Fruit fly (Drosophila melanogaster) whole organism, embryonic: Measurements from ENCODE around the gene CG46467.

Experiments
- Antp ChIP-seq: fragments of 200-800 bp; sonication (Bioruptor generic); optimal IDR thresholded peaks from 3 replicates; lab custom pipeline; 2016; ENCODE audit warnings: missing biosample characterization, missing genetic modification characterization
- Atf6 ChIP-seq: fragments of 200-800 bp; sonication (Bioruptor generic); IDR thresholded peaks from 2 replicates; pipeline ENCODE4 v1.3.6; 2022; ENCODE audit warnings: missing biosample characterization, missing genetic modification characterization
- CG10543 ChIP-seq: fragments of 200-800 bp; sonication (Bioruptor generic); optimal IDR thresholded peaks from 3 replicates; lab custom pipeline; 2017; ENCODE audit warnings: missing biosample characterization, mild to moderate bottlenecking, missing genetic modification characterization, moderate library complexity
- CG12299 ChIP-seq: fragments of 200-800 bp; sonication (Bioruptor generic); optimal IDR thresholded peaks from 2 replicates; lab custom pipeline; 2018; ENCODE audit warnings: missing biosample characterization, mild to moderate bottlenecking, missing genetic modification characterization
- CG13123 ChIP-seq: fragments of 200-800 bp; sonication (Bioruptor generic); optimal IDR thresholded peaks from 2 replicates; lab custom pipeline; 2016; ENCODE audit warnings: missing biosample characterization, missing genetic modification characterization
- CG13287 ChIP-seq: fragments of 200-800 bp; sonication (Bioruptor generic); IDR thresholded peaks from 2 replicates; pipeline ENCODE4 v1.3.6; 2022; ENCODE audit warnings: missing biosample characterization, missing genetic modification characterization; ENCODE audit not compliant: partially characterized antibody
- CG14441 ChIP-seq: fragments of 200-800 bp; sonication (Bioruptor generic); IDR thresholded peaks from 2 replicates; pipeline ENCODE4 v1.3.6; 2022; ENCODE audit warnings: missing biosample characterization, missing genetic modification characterization
- CG1602 ChIP-seq: fragments of 200-800 bp; sonication (Bioruptor generic); optimal IDR thresholded peaks from 3 replicates; lab custom pipeline; 2016; ENCODE audit warnings: missing biosample characterization, missing genetic modification characterization
- CG17361 ChIP-seq: fragments of 200-800 bp; sonication (Bioruptor generic); IDR thresholded peaks from 3 replicates; pipeline ENCODE4 v1.3.6; 2022; ENCODE audit warnings: missing biosample characterization, missing genetic modification characterization
- CG18262 ChIP-seq: fragments of 200-800 bp; optimal IDR thresholded peaks from 3 replicates; lab custom pipeline; 2019; ENCODE audit warnings: missing biosample characterization, mild to moderate bottlenecking, missing genetic modification characterization, moderate library complexity
- CG18476 ChIP-seq: fragments of 200-800 bp; sonication (Bioruptor generic); optimal IDR thresholded peaks from 2 replicates; lab custom pipeline; 2016; ENCODE audit warnings: missing biosample characterization, mild to moderate bottlenecking, missing genetic modification characterization
- CG2116 ChIP-seq: fragments of 200-800 bp; sonication (Bioruptor generic); optimal IDR thresholded peaks from 3 replicates; lab custom pipeline; 2018; ENCODE audit warnings: missing biosample characterization, mild to moderate bottlenecking, missing genetic modification characterization
- CG2202 ChIP-seq: fragments of 200-800 bp; sonication (Bioruptor generic); optimal IDR thresholded peaks from 2 replicates; lab custom pipeline; 2018; ENCODE audit warnings: missing biosample characterization, mild to moderate bottlenecking, missing genetic modification characterization
- CG3163 ChIP-seq: fragments of 200-800 bp; sonication (Bioruptor generic); optimal IDR thresholded peaks from 3 replicates; lab custom pipeline; 2016; ENCODE audit warnings: missing biosample characterization, missing genetic modification characterization
- CG42726 ChIP-seq: fragments of 200-800 bp; sonication (Bioruptor generic); IDR thresholded peaks from 2 replicates; pipeline ENCODE4 v1.3.6; 2022; ENCODE audit warnings: missing biosample characterization, missing genetic modification characterization; ENCODE audit not compliant: partially characterized antibody
- CG4617 ChIP-seq: fragments of 200-800 bp; sonication (Bioruptor generic); optimal IDR thresholded peaks from 3 replicates; lab custom pipeline; 2016; ENCODE audit warnings: missing biosample characterization, missing genetic modification characterization, borderline replicate concordance
- CG5180 ChIP-seq: fragments of 200-800 bp; sonication (Bioruptor generic); optimal IDR thresholded peaks from 3 replicates; lab custom pipeline; 2017; ENCODE audit warnings: missing biosample characterization, missing genetic modification characterization, mild to moderate bottlenecking, moderate library complexity, missing genetic modification reagents
- CG7271 ChIP-seq: fragments of 200-800 bp; sonication (Bioruptor generic); optimal IDR thresholded peaks from 2 replicates; lab custom pipeline; 2018; ENCODE audit warnings: missing biosample characterization, mild to moderate bottlenecking, missing genetic modification characterization, moderate library complexity
- CG8359 ChIP-seq: fragments of 200-800 bp; sonication (Bioruptor generic); optimal IDR thresholded peaks from 2 replicates; lab custom pipeline; 2017; ENCODE audit warnings: missing biosample characterization, mild to moderate bottlenecking, missing genetic modification characterization, borderline replicate concordance
- CG9727 ChIP-seq: fragments of 200-800 bp; sonication (Bioruptor generic); optimal IDR thresholded peaks from 3 replicates; lab custom pipeline; 2017; ENCODE audit warnings: missing biosample characterization, mild to moderate bottlenecking, missing genetic modification characterization
- Chrac-16 ChIP-seq: fragments of 200-800 bp; sonication (Bioruptor generic); optimal IDR thresholded peaks from 3 replicates; lab custom pipeline; 2016; ENCODE audit warnings: missing biosample characterization, missing genetic modification characterization
- Doc2 ChIP-seq: fragments of 200-800 bp; sonication (Bioruptor generic); IDR thresholded peaks from 2 replicates; pipeline ENCODE4 v1.3.6; 2022; ENCODE audit warnings: missing biosample characterization, missing genetic modification characterization
- Eip74EF ChIP-seq, 2 experiments: fragments of 200-800 bp in 1 of 2; fragments of >200 bp in 1 of 2; sonication (Bioruptor generic) in 1 of 2; optimal IDR thresholded peaks; 2 replicates each; lab custom pipeline; 2017 to 2019; ENCODE audit warnings: missing biosample characterization in 2 of 2, missing genetic modification characterization in 2 of 2, mild to moderate bottlenecking in 1 of 2, moderate library complexity in 1 of 2
- GATAe ChIP-seq: fragments of 200-800 bp; sonication (Bioruptor generic); conservative IDR thresholded peaks from 2 replicates; pipeline ENCODE4 v1.3.6; 2022; ENCODE audit warnings: missing biosample characterization, missing genetic modification characterization
- H15 ChIP-seq: fragments of 200-800 bp; sonication (Bioruptor generic); IDR thresholded peaks from 3 replicates; pipeline ENCODE4 v1.3.6; 2022; ENCODE audit warnings: missing biosample characterization, missing genetic modification characterization
- HLHmδ ChIP-seq: fragments of 200-800 bp; sonication (Bioruptor generic); optimal IDR thresholded peaks from 2 replicates; lab custom pipeline; 2018; ENCODE audit warnings: missing biosample characterization, mild to moderate bottlenecking, missing genetic modification characterization, moderate library complexity
- Kr ChIP-seq: fragments of 200-800 bp; sonication (Bioruptor generic); optimal IDR thresholded peaks from 2 replicates; lab custom pipeline; 2017; ENCODE audit warnings: missing biosample characterization, mild to moderate bottlenecking, missing genetic modification characterization
- MBD-R2 ChIP-seq: fragments of 200-800 bp; sonication (Bioruptor generic); IDR thresholded peaks from 2 replicates; pipeline ENCODE4 v1.3.6; 2022; ENCODE audit warnings: missing biosample characterization, missing genetic modification characterization
- MTF-1 ChIP-seq: fragments of 200-800 bp; sonication (Bioruptor generic); optimal IDR thresholded peaks from 2 replicates; lab custom pipeline; 2018; ENCODE audit warnings: missing biosample characterization, mild to moderate bottlenecking, missing genetic modification characterization, borderline replicate concordance
- Med ChIP-seq: fragments of 200-800 bp; sonication (Bioruptor generic); peaks from one replicate; lab custom pipeline; 2016; ENCODE audit warnings: missing biosample characterization, missing genetic modification characterization, mild to moderate bottlenecking, inconsistent platforms, moderate library complexity
- Nf-YA ChIP-seq: fragments of 200-800 bp; sonication (Bioruptor generic); IDR thresholded peaks from 2 replicates; pipeline ENCODE4 v1.3.6; 2022; ENCODE audit warnings: missing biosample characterization, missing genetic modification characterization
- Pdp1 ChIP-seq, 2 experiments: fragments of 200-800 bp; sonication (Bioruptor generic); optimal IDR thresholded peaks; 3 replicates each; lab custom pipeline; 2016; ENCODE audit warnings: missing biosample characterization in 2 of 2, missing genetic modification characterization in 2 of 2, mild to moderate bottlenecking in 1 of 2, moderate library complexity in 1 of 2
- az2 ChIP-seq: fragments of 200-800 bp; sonication (Bioruptor generic); optimal IDR thresholded peaks from 3 replicates; lab custom pipeline; 2016; ENCODE audit warnings: missing biosample characterization, missing genetic modification characterization
- btn ChIP-seq: fragments of 200-800 bp; sonication (Bioruptor generic); optimal IDR thresholded peaks from 2 replicates; lab custom pipeline; 2016; ENCODE audit warnings: missing biosample characterization, missing genetic modification characterization
- ci ChIP-seq: fragments of 200-800 bp; sonication (Bioruptor generic); IDR thresholded peaks from 3 replicates; pipeline ENCODE4 v1.3.6; 2022; ENCODE audit warnings: missing biosample characterization, missing genetic modification characterization
- da ChIP-seq: fragments of 200-800 bp; sonication (Bioruptor generic); optimal IDR thresholded peaks from 2 replicates; lab custom pipeline; 2016; ENCODE audit warnings: missing biosample characterization, missing genetic modification characterization
- dm ChIP-seq: fragments of 200-800 bp; sonication (Bioruptor generic); optimal IDR thresholded peaks from 3 replicates; lab custom pipeline; 2016; ENCODE audit warnings: missing biosample characterization, missing genetic modification characterization
- dmrt99B ChIP-seq: fragments of 200-800 bp; sonication (Bioruptor generic); optimal IDR thresholded peaks from 2 replicates; lab custom pipeline; 2018; ENCODE audit warnings: missing biosample characterization, mild to moderate bottlenecking, missing genetic modification characterization, moderate library complexity
- grn ChIP-seq: fragments of 200-800 bp; sonication (Bioruptor generic); optimal IDR thresholded peaks from 3 replicates; lab custom pipeline; 2017; ENCODE audit warnings: missing biosample characterization, missing genetic modification characterization
- gro ChIP-seq: fragments of 200-800 bp; sonication (Bioruptor generic); optimal IDR thresholded peaks from 2 replicates; lab custom pipeline; 2016; ENCODE audit warnings: missing biosample characterization, missing genetic modification characterization
- ham ChIP-seq: fragments of 200-800 bp; sonication (Bioruptor generic); IDR thresholded peaks from 2 replicates; pipeline ENCODE4 v1.3.6; 2022; ENCODE audit warnings: missing biosample characterization, missing genetic modification characterization
- hkb ChIP-seq, 2 experiments: fragments of 200-800 bp in 1 of 2; fragments of >200 bp in 1 of 2; sonication (Bioruptor generic) in 1 of 2; IDR thresholded peaks in 1 of 2; optimal IDR thresholded peaks in 1 of 2; 2 replicates each; pipeline versions ENCODE4 v1.3.6 to Lab custom; 2017 to 2022; ENCODE audit warnings: missing biosample characterization in 1 of 2, missing genetic modification characterization in 1 of 2
- inv ChIP-seq: fragments of 200-800 bp; sonication (Bioruptor generic); IDR thresholded peaks from 2 replicates; pipeline ENCODE4 v1.3.6; 2022; ENCODE audit warnings: missing biosample characterization, missing genetic modification characterization; ENCODE audit not compliant: partially characterized antibody
- mam ChIP-seq: fragments of 200-800 bp; sonication (Bioruptor generic); optimal IDR thresholded peaks from 3 replicates; lab custom pipeline; 2016; ENCODE audit warnings: missing biosample characterization, missing genetic modification characterization
- onecut ChIP-seq: fragments of 200-800 bp; sonication (Bioruptor generic); IDR thresholded peaks from 2 replicates; pipeline ENCODE4 v1.3.6; 2022; ENCODE audit warnings: missing biosample characterization, missing genetic modification characterization
- pan ChIP-seq, 4 experiments: fragments of >200 bp in 3 of 4; fragments of 200-800 bp in 1 of 4; sonication (Bioruptor generic) in 1 of 4; optimal IDR thresholded peaks in 3 of 4; IDR thresholded peaks in 1 of 4; 2 replicates each; pipeline versions ENCODE4 v1.3.6 to Lab custom; 2017 to 2022; ENCODE audit warnings: missing biosample characterization in 2 of 4, missing genetic modification characterization in 2 of 4, mixed read lengths in 1 of 4
- stc ChIP-seq: fragments of 200-800 bp; sonication (Bioruptor generic); IDR thresholded peaks from 2 replicates; pipeline ENCODE4 v1.3.6; 2022; ENCODE audit warnings: missing biosample characterization, missing genetic modification characterization
- tll ChIP-seq, 2 experiments: fragments of 200-800 bp in 1 of 2; fragments of >200 bp in 1 of 2; sonication (Bioruptor generic) in 1 of 2; optimal IDR thresholded peaks; 2 replicates each; lab custom pipeline; 2017 to 2019; ENCODE audit warnings: missing biosample characterization in 2 of 2, missing genetic modification characterization in 2 of 2, mild to moderate bottlenecking in 1 of 2, moderate library complexity in 1 of 2

The CG46467 gene

DNA sequence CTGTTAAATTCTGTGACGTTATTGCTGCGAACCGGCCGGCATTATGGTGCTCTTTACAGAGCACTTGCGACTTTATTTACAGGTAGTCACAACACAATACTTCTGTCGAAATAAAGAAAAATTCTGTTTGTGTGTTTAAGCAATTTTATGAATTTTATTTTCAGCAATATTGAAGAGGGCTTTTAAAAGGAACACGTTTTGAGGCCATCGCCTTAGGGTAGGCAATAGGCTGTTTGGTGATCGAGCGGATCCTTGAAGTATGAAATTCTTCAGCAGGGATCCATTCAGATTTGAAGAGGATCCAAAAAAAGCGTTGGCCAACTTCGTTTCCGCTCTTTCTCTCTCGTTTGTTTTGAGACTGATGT, 746 bp upstream of the CG46467 start (continued):
- TF ChIP-seq pan (optimal IDR thresholded peaks at IDR 0.05; lab: Kevin White, UChicago), result no peak
- TF ChIP-seq pan (GFP tag; optimal IDR thresholded peaks at IDR 0.05 in 1 of 2, IDR thresholded peaks at IDR 0.05 in 1 of 2), result peak in 1 of 2 experiments; percentile 80
- TF ChIP-seq Pdp1 (GFP tag; optimal IDR thresholded peaks at IDR 0.05; lab: Kevin White, UChicago), result peak; percentile 56 to 81
- peak; percentile 65 for TF ChIP-seq Chrac-16
- TF ChIP-seq Doc2 (GFP tag; lab: Robert Waterston, UW), result no peak
- 0 out of 2 replicates have a peak, but pooled peaks have one; percentile 29 for TF ChIP-seq MBD-R2
- no peak for TF ChIP-seq inv (GFP tag; lab: Robert Waterston, UW)
- TF ChIP-seq Eip74EF (GFP tag; optimal IDR thresholded peaks at IDR 0.05; lab: Kevin White, UChicago), result peak in 1 of 2 experiments; percentile 56
- TF ChIP-seq mam, result peak; percentile 89
- no peak for TF ChIP-seq CG2202 (tag; lab: Kevin White, UChicago)
- TF ChIP-seq Nf-YA (GFP tag; lab: Robert Waterston, UW), result 0 out of 2 replicates have a peak, but pooled peaks have one; percentile 15
- TF ChIP-seq hkb (optimal IDR thresholded peaks at IDR 0.05; lab: Kevin White, UChicago), result no peak
- peak; percentile 79 for TF ChIP-seq hkb (GFP tag; IDR thresholded peaks at IDR 0.05; lab: Robert Waterston, UW)
- TF ChIP-seq az2 (GFP tag; lab: Kevin White, UChicago), result peak; percentile 61
- TF ChIP-seq CG17361 (GFP tag; lab: Robert Waterston, UW), result peak; percentile 84
- no peak; the same call in 1 of the 2 replicates for TF ChIP-seq onecut
- no peak for TF ChIP-seq CG2116
- no peak for TF ChIP-seq CG10543 (GFP tag; lab: Kevin White, UChicago)
- TF ChIP-seq Med (GFP tag; lab: Kevin White, UChicago), result peak; percentile 98
- no peak for TF ChIP-seq CG7271 (tag; lab: Kevin White, UChicago)
- TF ChIP-seq CG4617, result no peak
- TF ChIP-seq HLHmδ (GFP tag; lab: Kevin White, UChicago), result no peak
- TF ChIP-seq CG18262 (tag; lab: Kevin White, UChicago), result peak; percentile 72
- peak; percentile 85 for TF ChIP-seq CG14441 (GFP tag; lab: Robert Waterston, UW)
- TF ChIP-seq MTF-1 (GFP tag; lab: Kevin White, UChicago), result no peak
- peak; percentile 94 for TF ChIP-seq CG3163 (GFP tag; lab: Kevin White, UChicago)
- peak; percentile 84 for TF ChIP-seq Antp (GFP tag; lab: Kevin White, UChicago)
- no peak for TF ChIP-seq CG8359 (GFP tag; lab: Kevin White, UChicago)
- peak; percentile 72 for TF ChIP-seq CG5180 (GFP tag; lab: Kevin White, UChicago)
- TF ChIP-seq dm (GFP tag; lab: Kevin White, UChicago), result peak; percentile 59
- peak; percentile 77 for TF ChIP-seq gro
- TF ChIP-seq CG13123 (GFP tag; lab: Kevin White, UChicago), result no peak
- peak; percentile 74 for TF ChIP-seq CG18476 (GFP tag; lab: Kevin White, UChicago)
- 0 out of 3 replicates have a peak, but pooled peaks have one; percentile 41 for TF ChIP-seq ci
- TF ChIP-seq btn (GFP tag; lab: Kevin White, UChicago), result peak; percentile 31
- no peak for TF ChIP-seq grn (GFP tag; lab: Kevin White, UChicago)
- peak; percentile 54 for TF ChIP-seq CG1602 (GFP tag; lab: Kevin White, UChicago)
- TF ChIP-seq dmrt99B (tag; lab: Kevin White, UChicago), result peak; percentile 89
- no peak for TF ChIP-seq tll (GFP tag; optimal IDR thresholded peaks at IDR 0.05; lab: Kevin White, UChicago)
- peak; percentile 49; the same call in 2 of the 3 replicates for TF ChIP-seq H15
- peak; percentile 74 for TF ChIP-seq Atf6
- TF ChIP-seq stc (GFP tag; lab: Robert Waterston, UW), result peak; percentile 76
- peak; percentile 45 for TF ChIP-seq da
- peak; percentile 76 for TF ChIP-seq CG9727 (GFP tag; lab: Kevin White, UChicago)
- TF ChIP-seq CG12299 (tag; lab: Kevin White, UChicago), result peak; percentile 10
- TF ChIP-seq Kr (GFP tag; lab: Kevin White, UChicago), result no peak
- no peak for TF ChIP-seq GATAe (GFP tag; lab: Robert Waterston, UW)
- TF ChIP-seq CG42726 (GFP tag; lab: Robert Waterston, UW), result no peak
- TF ChIP-seq CG13287 (GFP tag; lab: Robert Waterston, UW), result 0 out of 2 replicates have a peak, but pooled peaks have one; percentile 3
- TF ChIP-seq ham (GFP tag; lab: Robert Waterston, UW), result peak; percentile 58; the same call in 1 of the 2 replicates
